Worm (Caenorhabditis elegans) whole organism, L1 larva: Measurements from ENCODE around the gene R53.8.

Experiments used
- Y116A8C.19 ChIP-seq: sonication (generic microtip); optimal IDR thresholded peaks from 2 replicates; lab custom pipeline; 2016; ENCODE audit warnings: missing compliant biosample characterization, missing genetic modification characterization, borderline replicate concordance
- ama-1 ChIP-seq: fragments of 150-350 bp; optimal IDR thresholded peaks from 2 replicates; lab custom pipeline; 2014
- fos-1 ChIP-seq: fragments of 150-350 bp; optimal IDR thresholded peaks from 2 replicates; lab custom pipeline; 2014; ENCODE audit warnings: missing biosample characterization, missing genetic modification characterization
- jun-1 ChIP-seq: fragments of 150-350 bp; optimal IDR thresholded peaks from 2 replicates; lab custom pipeline; 2014; ENCODE audit warnings: missing biosample characterization, missing genetic modification reagents, missing genetic modification characterization
- lin-15B ChIP-seq: fragments of 150-350 bp; sonication (generic microtip); optimal IDR thresholded peaks from 3 replicates; lab custom pipeline; 2014; ENCODE audit warnings: missing biosample characterization, missing genetic modification characterization
- nhr-11 ChIP-seq: fragments of 150-350 bp; optimal IDR thresholded peaks from 2 replicates; lab custom pipeline; 2014; ENCODE audit warnings: missing biosample characterization, missing genetic modification characterization
- nhr-12 ChIP-seq: sonication (generic microtip); optimal IDR thresholded peaks from 2 replicates; lab custom pipeline; 2017; ENCODE audit warnings: missing biosample characterization, missing genetic modification characterization
- nhr-76 ChIP-seq: sonication (generic microtip); optimal IDR thresholded peaks from 2 replicates; lab custom pipeline; 2017; ENCODE audit warnings: missing biosample characterization, missing genetic modification characterization
- skn-1 ChIP-seq: fragments of 150-350 bp; optimal IDR thresholded peaks from 2 replicates; lab custom pipeline; 2014; ENCODE audit warnings: missing biosample characterization, missing genetic modification characterization
- snpc-4 ChIP-seq: fragments of 150-350 bp; optimal IDR thresholded peaks from 2 replicates; lab custom pipeline; 2014; ENCODE audit warnings: missing biosample characterization, missing genetic modification characterization
- snu-23 ChIP-seq: sonication (generic microtip); optimal IDR thresholded peaks from 2 replicates; lab custom pipeline; 2016; ENCODE audit warnings: missing genetic modification characterization, missing compliant biosample characterization
- sox-4 ChIP-seq: sonication (generic microtip); optimal IDR thresholded peaks from 2 replicates; lab custom pipeline; 2016; ENCODE audit warnings: missing genetic modification characterization, missing compliant biosample characterization
- unc-62 ChIP-seq: fragments of 150-350 bp; optimal IDR thresholded peaks from 2 replicates; lab custom pipeline; 2014; ENCODE audit warnings: missing biosample characterization, missing genetic modification reagents, missing genetic modification characterization

ce11 chrII:9951846-9952245 lies 24.7 kb upstream of the R53.8 start:
- TF ChIP-seq fos-1 (tag; lab: Kevin White, UChicago) (no peak), unc-62 (no peak), ama-1 (lab: Kevin White, UChicago) (no peak), lin-15B (no peak), Y116A8C.19 (tag; lab: Kevin White, UChicago) (no peak), snu-23 (GFP tag; lab: Kevin White, UChicago) (no peak), nhr-12 (tag; lab: Kevin White, UChicago) (no peak), nhr-11 (no peak), snpc-4 (tag; lab: Kevin White, UChicago) (no peak), skn-1 (tag; lab: Kevin White, UChicago) (no peak), jun-1 (tag; lab: Kevin White, UChicago) (no peak), nhr-76 (tag; lab: Kevin White, UChicago) (no peak), sox-4 (tag; lab: Kevin White, UChicago) (no peak)
